Worm (Caenorhabditis elegans) whole organism, L3 larva: ENCODE data around the gene lec-9.
A peak's percentile ranks its signal among the peaks of the same experiment; 100 is the strongest.

ENCODE experiments used
- R02D3.7 ChIP-seq: fragments of 150-350 bp; optimal IDR thresholded peaks from 2 replicates; lab custom pipeline; 2014; ENCODE audit warnings: missing biosample characterization, missing genetic modification characterization
- ZK546.5 ChIP-seq: sonication (generic microtip); optimal IDR thresholded peaks from 2 replicates; lab custom pipeline; 2017; ENCODE audit warnings: missing biosample characterization, missing genetic modification characterization
- ama-1 ChIP-seq: fragments of 150-350 bp; optimal IDR thresholded peaks from 2 replicates; lab custom pipeline; 2018
- ceh-28 ChIP-seq: fragments of 150-350 bp; optimal IDR thresholded peaks from 2 replicates; lab custom pipeline; 2014; ENCODE audit warnings: missing biosample characterization, missing genetic modification reagents, missing genetic modification characterization
- ceh-82 ChIP-seq: fragments of 150-350 bp; optimal IDR thresholded peaks from 2 replicates; lab custom pipeline; 2014; ENCODE audit warnings: missing biosample characterization, missing genetic modification characterization
- ceh-9 ChIP-seq: sonication (generic microtip); optimal IDR thresholded peaks from 2 replicates; lab custom pipeline; 2018; ENCODE audit warnings: missing biosample characterization, missing genetic modification characterization
- egl-27 ChIP-seq: sonication (generic microtip); optimal IDR thresholded peaks from 4 replicates; lab custom pipeline; 2017; ENCODE audit warnings: missing biosample characterization, missing genetic modification reagents, missing genetic modification characterization
- egl-5 ChIP-seq: fragments of 150-350 bp; optimal IDR thresholded peaks from 2 replicates; lab custom pipeline; 2017; ENCODE audit warnings: missing biosample characterization, missing genetic modification reagents, missing genetic modification characterization, inconsistent platforms
- elt-1 ChIP-seq: fragments of 150-350 bp; optimal IDR thresholded peaks from 2 replicates; lab custom pipeline; 2014; ENCODE audit warnings: missing biosample characterization, missing genetic modification characterization
- elt-2 ChIP-seq: sonication (generic microtip); optimal IDR thresholded peaks from 2 replicates; lab custom pipeline; 2016; ENCODE audit warnings: missing genetic modification reagents, mild to moderate bottlenecking, missing genetic modification characterization, missing compliant biosample characterization
- elt-3 ChIP-seq, 3 experiments: fragments of 150-350 bp in 1 of 3; sonication (generic microtip) in 2 of 3; optimal IDR thresholded peaks; 2 replicates in 2 of 3; 4 replicates in 1 of 3; lab custom pipeline; 2014 to 2017; ENCODE audit warnings: missing biosample characterization in 3 of 3, missing genetic modification characterization in 3 of 3
- fkh-10 ChIP-seq: sonication (generic microtip); optimal IDR thresholded peaks from 2 replicates; lab custom pipeline; 2017; ENCODE audit warnings: missing biosample characterization, missing genetic modification reagents, missing genetic modification characterization
- fkh-2 ChIP-seq: fragments of 150-350 bp; optimal IDR thresholded peaks from 2 replicates; lab custom pipeline; 2014; ENCODE audit warnings: missing biosample characterization, missing genetic modification reagents, missing genetic modification characterization
- hmg-11 ChIP-seq: sonication (generic microtip); optimal IDR thresholded peaks from 2 replicates; lab custom pipeline; 2016; ENCODE audit warnings: missing genetic modification characterization, missing compliant biosample characterization
- lin-15B ChIP-seq: fragments of 150-350 bp; optimal IDR thresholded peaks from 2 replicates; lab custom pipeline; 2014; ENCODE audit warnings: missing biosample characterization, missing genetic modification characterization
- lin-39 ChIP-seq: fragments of 150-350 bp; optimal IDR thresholded peaks from 2 replicates; lab custom pipeline; 2018; ENCODE audit warnings: missing biosample characterization, missing genetic modification reagents, missing genetic modification characterization
- lsy-12 ChIP-seq: sonication (generic microtip); optimal IDR thresholded peaks from 2 replicates; lab custom pipeline; 2016; ENCODE audit warnings: mild to moderate bottlenecking, missing genetic modification characterization, missing compliant biosample characterization
- mdl-1 ChIP-seq: fragments of 150-350 bp; optimal IDR thresholded peaks from 2 replicates; lab custom pipeline; 2014; ENCODE audit warnings: missing biosample characterization, missing genetic modification characterization
- mml-1 ChIP-seq: fragments of 150-350 bp; sonication (generic microtip); optimal IDR thresholded peaks from 3 replicates; lab custom pipeline; 2014; ENCODE audit warnings: missing biosample characterization, missing genetic modification characterization
- nfya-1 ChIP-seq: sonication (generic microtip); optimal IDR thresholded peaks from 2 replicates; lab custom pipeline; 2017; ENCODE audit warnings: missing genetic modification characterization, mild to moderate bottlenecking, missing compliant biosample characterization, antibody characterized with exemption, moderate library complexity; ENCODE audit not compliant: insufficient read depth
- nhr-11 ChIP-seq: fragments of 150-350 bp; optimal IDR thresholded peaks from 2 replicates; lab custom pipeline; 2014; ENCODE audit warnings: missing biosample characterization, missing genetic modification characterization
- nhr-23 ChIP-seq: fragments of 150-350 bp; optimal IDR thresholded peaks from 2 replicates; lab custom pipeline; 2014; ENCODE audit warnings: missing biosample characterization, missing genetic modification reagents, missing genetic modification characterization
- nhr-237 ChIP-seq: fragments of 150-350 bp; optimal IDR thresholded peaks from 2 replicates; lab custom pipeline; 2014; ENCODE audit warnings: missing biosample characterization, missing genetic modification characterization
- nhr-25 ChIP-seq: sonication (generic microtip); optimal IDR thresholded peaks from 2 replicates; lab custom pipeline; 2017; ENCODE audit warnings: missing biosample characterization, missing genetic modification characterization
- nhr-43 ChIP-seq: sonication (generic microtip); optimal IDR thresholded peaks from 2 replicates; lab custom pipeline; 2016; ENCODE audit warnings: mild to moderate bottlenecking, missing genetic modification characterization, missing compliant biosample characterization; ENCODE audit not compliant: poor library complexity, severe bottlenecking
- nhr-67 ChIP-seq: fragments of 150-350 bp; optimal IDR thresholded peaks from 2 replicates; lab custom pipeline; 2014; ENCODE audit warnings: missing biosample characterization, missing genetic modification characterization
- nhr-77 ChIP-seq: fragments of 150-350 bp; optimal IDR thresholded peaks from 2 replicates; lab custom pipeline; 2014; ENCODE audit warnings: missing biosample characterization, missing genetic modification characterization
- pha-4 ChIP-seq: fragments of 150-350 bp; optimal IDR thresholded peaks from 2 replicates; lab custom pipeline; 2014; ENCODE audit warnings: missing biosample characterization, missing genetic modification reagents, missing genetic modification characterization
- pqm-1 ChIP-seq: fragments of 150-350 bp; optimal IDR thresholded peaks from 2 replicates; lab custom pipeline; 2017; ENCODE audit warnings: missing biosample characterization, missing genetic modification characterization, inconsistent platforms
- tbx-2 ChIP-seq: sonication (generic microtip); optimal IDR thresholded peaks from 2 replicates; lab custom pipeline; 2016; ENCODE audit warnings: mild to moderate bottlenecking, missing genetic modification characterization, missing compliant biosample characterization
- zag-1 ChIP-seq: fragments of 150-350 bp; optimal IDR thresholded peaks from 2 replicates; lab custom pipeline; 2014; ENCODE audit warnings: missing biosample characterization, missing genetic modification characterization
- ztf-11 ChIP-seq: fragments of 150-350 bp; optimal IDR thresholded peaks from 2 replicates; lab custom pipeline; 2014; ENCODE audit warnings: missing biosample characterization, missing genetic modification characterization
- ztf-4 ChIP-seq: fragments of 150-350 bp; optimal IDR thresholded peaks from 2 replicates; lab custom pipeline; 2014; ENCODE audit warnings: missing biosample characterization, missing genetic modification characterization

The lec-9 gene

ce11 chrX:17633166-17633565 lies 32.9 kb downstream of the lec-9 start:
- TF ChIP-seq nhr-23 (tag; lab: Kevin White, UChicago), result peak; percentile 62
- no peak for TF ChIP-seq egl-27 (tag; lab: Kevin White, UChicago)
- peak; percentile 25 for TF ChIP-seq hmg-11 (tag; lab: Kevin White, UChicago)
- peak; percentile 2 for TF ChIP-seq R02D3.7 (tag; lab: Kevin White, UChicago)
- peak; percentile 94 for TF ChIP-seq nhr-43 (tag; lab: Kevin White, UChicago)
- TF ChIP-seq mdl-1 (tag; lab: Kevin White, UChicago), result peak; percentile 37
- TF ChIP-seq elt-2 (tag; lab: Kevin White, UChicago), result peak; percentile 17
- TF ChIP-seq lin-39 (tag; lab: Kevin White, UChicago), result peak; percentile 34
- TF ChIP-seq egl-5 (tag; lab: Kevin White, UChicago), result peak; percentile 61
- TF ChIP-seq nhr-25 (tag; lab: Kevin White, UChicago), result peak; percentile 84
- no peak for TF ChIP-seq fkh-10
- TF ChIP-seq nhr-11 (tag; lab: Kevin White, UChicago), result no peak
- TF ChIP-seq fkh-2, result no peak
- TF ChIP-seq nfya-1, result peak; percentile 57
- peak; percentile 70 for TF ChIP-seq ztf-4 (tag; lab: Kevin White, UChicago)
- TF ChIP-seq elt-3 (tag; optimal IDR thresholded peaks at IDR 0.05; lab: Kevin White, UChicago), result peak in 2 of 3 experiments; percentile 38 to 79
- peak; percentile 41 for TF ChIP-seq tbx-2 (tag; lab: Kevin White, UChicago)
- peak; percentile 89 for TF ChIP-seq mml-1 (tag; lab: Kevin White, UChicago)

- no peak for TF ChIP-seq zag-1 (tag; lab: Kevin White, UChicago)
- TF ChIP-seq lin-39 (tag; lab: Kevin White, UChicago), result no peak
- no peak for TF ChIP-seq ama-1 (lab: Kevin White, UChicago)
- TF ChIP-seq elt-2 (tag; lab: Kevin White, UChicago), result no peak
- no peak for TF ChIP-seq nhr-11 (tag; lab: Kevin White, UChicago)
- no peak for TF ChIP-seq ztf-11 (tag; lab: Kevin White, UChicago)
- TF ChIP-seq elt-1, result no peak
- TF ChIP-seq lsy-12 (tag; lab: Kevin White, UChicago), result no peak
- no peak for TF ChIP-seq ceh-82 (tag; lab: Kevin White, UChicago)
- TF ChIP-seq nhr-67 (tag; lab: Kevin White, UChicago), result no peak
- TF ChIP-seq ZK546.5 (tag; lab: Kevin White, UChicago), result no peak
- TF ChIP-seq mml-1 (tag; lab: Kevin White, UChicago), result no peak
- no peak for TF ChIP-seq fkh-2
- no peak for TF ChIP-seq lin-15B (tag; lab: Kevin White, UChicago)
- TF ChIP-seq nfya-1, result no peak
- TF ChIP-seq nhr-25 (tag; lab: Kevin White, UChicago), result no peak
- TF ChIP-seq, all 47 proteins: peak for 0
These were observed 34.0 kb downstream of the lec-9 start for ce11 chrX:17634245-17634644.

- TF ChIP-seq ceh-28 (tag; lab: Kevin White, UChicago) (no peak), ztf-4 (tag; lab: Kevin White, UChicago) (no peak), nhr-237 (tag; lab: Kevin White, UChicago) (no peak), ama-1 (lab: Kevin White, UChicago) (no peak), elt-1 (no peak), elt-2 (tag; lab: Kevin White, UChicago) (peak; percentile 69), nfya-1 (peak; percentile 5), lin-15B (tag; lab: Kevin White, UChicago) (no peak), pqm-1 (tag; lab: Kevin White, UChicago) (peak; percentile 67), zag-1 (tag; lab: Kevin White, UChicago) (no peak), nhr-43 (tag; lab: Kevin White, UChicago) (peak; percentile 23), pha-4 (tag; lab: Kevin White, UChicago) (peak; percentile 62), ceh-9 (tag; lab: Kevin White, UChicago) (no peak), mml-1 (tag; lab: Kevin White, UChicago) (peak; percentile 35), mdl-1 (tag; lab: Kevin White, UChicago) (peak; percentile 31)
These were observed 36.0 kb downstream of the lec-9 start for ce11 chrX:17636326-17636735.

- TF ChIP-seq pha-4 (tag; lab: Kevin White, UChicago) (peak; percentile 91), hmg-11 (tag; lab: Kevin White, UChicago) (no peak), nfya-1 (no peak), elt-2 (tag; lab: Kevin White, UChicago) (peak; percentile 30), ztf-4 (tag; lab: Kevin White, UChicago) (no peak), nhr-77 (tag; lab: Kevin White, UChicago) (no peak), egl-27 (tag; lab: Kevin White, UChicago) (no peak)
These were observed 37.2 kb downstream of the lec-9 start for ce11 chrX:17637528-17637927.
